Worm (Caenorhabditis elegans) whole organism, L1 larva: ENCODE results near the gene Y75B8A.63.

ENCODE experiments used
- C04F5.9 ChIP-seq: sonication (generic microtip); optimal IDR thresholded peaks from 2 replicates; lab custom pipeline; 2016; ENCODE audit warnings: missing genetic modification characterization, missing compliant biosample characterization
- C34B4.2 ChIP-seq: sonication (generic microtip); optimal IDR thresholded peaks from 2 replicates; lab custom pipeline; 2017; ENCODE audit warnings: mild to moderate bottlenecking, missing genetic modification characterization, missing compliant biosample characterization
- F16B12.6 ChIP-seq: fragments of 150-350 bp; optimal IDR thresholded peaks from 2 replicates; lab custom pipeline; 2014; ENCODE audit warnings: missing biosample characterization, missing genetic modification characterization
- aha-1 ChIP-seq: fragments of 150-350 bp; optimal IDR thresholded peaks from 2 replicates; lab custom pipeline; 2014; ENCODE audit warnings: missing biosample characterization, missing genetic modification characterization
- aly-2 ChIP-seq: fragments of 150-350 bp; optimal IDR thresholded peaks from 2 replicates; lab custom pipeline; 2014; ENCODE audit warnings: missing biosample characterization, missing genetic modification characterization
- ama-1 ChIP-seq: fragments of 150-350 bp; optimal IDR thresholded peaks from 2 replicates; lab custom pipeline; 2014
- ceh-8 ChIP-seq: fragments of 200-800 bp; sonication (Bioruptor generic); optimal IDR thresholded peaks from 2 replicates; lab custom pipeline; 2018; ENCODE audit warnings: mild to moderate bottlenecking, missing genetic modification characterization, moderate library complexity, missing compliant biosample characterization
- ceh-90 ChIP-seq: sonication (generic microtip); optimal IDR thresholded peaks from 2 replicates; lab custom pipeline; 2016; ENCODE audit warnings: missing genetic modification characterization, missing compliant biosample characterization
- dpl-1 ChIP-seq, 3 experiments: fragments of 150-350 bp in 2 of 3; sonication (generic microtip) in 1 of 3; optimal IDR thresholded peaks; 2 replicates each; lab custom pipeline; 2014 to 2017; ENCODE audit warnings: missing biosample characterization in 3 of 3, missing genetic modification characterization in 3 of 3, missing genetic modification reagents in 3 of 3
- efl-1 ChIP-seq, 4 experiments: fragments of 150-350 bp; optimal IDR thresholded peaks in 3 of 4; peaks in 1 of 4; 1 replicate in 1 of 4; 2 replicates in 3 of 4; lab custom pipeline; 2014; ENCODE audit warnings: missing biosample characterization in 2 of 4, missing genetic modification characterization in 2 of 4, missing genetic modification reagents in 2 of 4
- egl-13 ChIP-seq: sonication (generic microtip); optimal IDR thresholded peaks from 2 replicates; lab custom pipeline; 2016; ENCODE audit warnings: missing genotype, missing genetic modification reagents, missing genetic modification characterization, missing compliant biosample characterization
- elt-2 ChIP-seq: sonication (generic microtip); optimal IDR thresholded peaks from 2 replicates; lab custom pipeline; 2016; ENCODE audit warnings: missing genetic modification characterization, mild to moderate bottlenecking, inconsistent platforms, missing compliant biosample characterization, missing genetic modification reagents
- fkh-10 ChIP-seq: sonication (generic microtip); optimal IDR thresholded peaks from 2 replicates; lab custom pipeline; 2017; ENCODE audit warnings: missing biosample characterization, missing genetic modification reagents, missing genetic modification characterization
- grh-1 ChIP-seq: fragments of 200-800 bp; sonication (Bioruptor generic); IDR thresholded peaks from 2 replicates; pipeline ENCODE4 v1.3.6; 2022; ENCODE audit warnings: missing genetic modification reagents, missing genetic modification characterization, missing compliant biosample characterization
- hlh-17 ChIP-seq: fragments of 200-800 bp; sonication (Bioruptor generic); optimal IDR thresholded peaks from 2 replicates; lab custom pipeline; 2018; ENCODE audit warnings: missing genetic modification characterization, mild to moderate bottlenecking, missing compliant biosample characterization, moderate library complexity, borderline replicate concordance
- isw-1 ChIP-seq: fragments of 200-800 bp; sonication (Bioruptor generic); IDR thresholded peaks from 2 replicates; pipeline ENCODE4 v1.3.6; 2022; ENCODE audit warnings: missing genetic modification characterization, missing compliant biosample characterization
- lin-15B ChIP-seq: fragments of 150-350 bp; sonication (generic microtip); optimal IDR thresholded peaks from 3 replicates; lab custom pipeline; 2014; ENCODE audit warnings: missing biosample characterization, missing genetic modification characterization
- lin-35 ChIP-seq, 2 experiments: fragments of 150-350 bp; optimal IDR thresholded peaks; 2 replicates each; lab custom pipeline; 2014; ENCODE audit warnings: missing biosample characterization in 2 of 2, missing genetic modification characterization in 2 of 2, missing genetic modification reagents in 2 of 2
- lin-39 ChIP-seq: fragments of 150-350 bp; optimal IDR thresholded peaks from 2 replicates; lab custom pipeline; 2014; ENCODE audit warnings: missing biosample characterization, missing genetic modification reagents, missing genetic modification characterization
- lir-3 ChIP-seq: sonication (generic microtip); optimal IDR thresholded peaks from 2 replicates; lab custom pipeline; 2016; ENCODE audit warnings: mild to moderate bottlenecking, missing genetic modification characterization, moderate library complexity, missing compliant biosample characterization; ENCODE audit not compliant: poor library complexity
- lsy-2 ChIP-seq, 2 experiments: fragments of 150-350 bp; optimal IDR thresholded peaks; 2 replicates each; lab custom pipeline; 2014; ENCODE audit warnings: missing biosample characterization in 2 of 2, missing genetic modification characterization in 2 of 2
- mdl-1 ChIP-seq, 2 experiments: fragments of 150-350 bp; optimal IDR thresholded peaks; 2 replicates each; lab custom pipeline; 2014 to 2017; ENCODE audit warnings: missing biosample characterization in 2 of 2, missing genetic modification characterization in 2 of 2, inconsistent platforms in 1 of 2
- mef-2 ChIP-seq: fragments of 150-350 bp; optimal IDR thresholded peaks from 2 replicates; lab custom pipeline; 2014; ENCODE audit warnings: missing biosample characterization, missing genetic modification characterization
- nhr-11 ChIP-seq: fragments of 150-350 bp; optimal IDR thresholded peaks from 2 replicates; lab custom pipeline; 2014; ENCODE audit warnings: missing biosample characterization, missing genetic modification characterization
- nhr-12 ChIP-seq: sonication (generic microtip); optimal IDR thresholded peaks from 2 replicates; lab custom pipeline; 2017; ENCODE audit warnings: missing biosample characterization, missing genetic modification characterization
- nhr-237 ChIP-seq: fragments of 150-350 bp; optimal IDR thresholded peaks from 2 replicates; lab custom pipeline; 2014; ENCODE audit warnings: missing biosample characterization, missing genetic modification characterization
- nhr-28 ChIP-seq: fragments of 150-350 bp; optimal IDR thresholded peaks from 2 replicates; lab custom pipeline; 2014; ENCODE audit warnings: missing biosample characterization, missing genetic modification characterization
- nhr-47 ChIP-seq: sonication (generic microtip); optimal IDR thresholded peaks from 2 replicates; lab custom pipeline; 2016; ENCODE audit warnings: mild to moderate bottlenecking, missing genetic modification characterization, moderate library complexity, missing compliant biosample characterization
- nhr-71 ChIP-seq: sonication (generic microtip); optimal IDR thresholded peaks from 2 replicates; lab custom pipeline; 2016; ENCODE audit warnings: mild to moderate bottlenecking, missing genetic modification characterization, moderate library complexity, missing compliant biosample characterization
- nhr-77 ChIP-seq: fragments of 150-350 bp; optimal IDR thresholded peaks from 2 replicates; lab custom pipeline; 2014; ENCODE audit warnings: missing biosample characterization, missing genetic modification characterization
- pag-3 ChIP-seq: sonication (generic microtip); optimal IDR thresholded peaks from 2 replicates; lab custom pipeline; 2017; ENCODE audit warnings: missing genetic modification characterization, mild to moderate bottlenecking, missing compliant biosample characterization, antibody characterized with exemption, borderline replicate concordance; ENCODE audit not compliant: insufficient read depth
- pax-3 ChIP-seq: fragments of 200-800 bp; sonication (Bioruptor generic); optimal IDR thresholded peaks from 2 replicates; lab custom pipeline; 2018; ENCODE audit warnings: mild to moderate bottlenecking, missing genetic modification characterization, moderate library complexity, missing compliant biosample characterization
- pqm-1 ChIP-seq: sonication (generic microtip); optimal IDR thresholded peaks from 3 replicates; lab custom pipeline; 2017; ENCODE audit warnings: missing biosample characterization, missing genetic modification characterization
- rnt-1 ChIP-seq: sonication (generic microtip); optimal IDR thresholded peaks from 2 replicates; lab custom pipeline; 2016; ENCODE audit warnings: mild to moderate bottlenecking, missing genetic modification characterization, moderate library complexity, missing compliant biosample characterization
- skn-1 ChIP-seq: fragments of 150-350 bp; optimal IDR thresholded peaks from 2 replicates; lab custom pipeline; 2014; ENCODE audit warnings: missing biosample characterization, missing genetic modification characterization
- tbx-2 ChIP-seq: sonication (generic microtip); optimal IDR thresholded peaks from 2 replicates; lab custom pipeline; 2016; ENCODE audit warnings: missing genetic modification characterization, missing compliant biosample characterization
- tlp-1 ChIP-seq: fragments of 150-350 bp; optimal IDR thresholded peaks from 2 replicates; lab custom pipeline; 2014; ENCODE audit warnings: missing biosample characterization, missing genetic modification characterization
- unc-130 ChIP-seq: fragments of 150-350 bp; optimal IDR thresholded peaks from 2 replicates; lab custom pipeline; 2017; ENCODE audit warnings: missing biosample characterization, missing genetic modification characterization, inconsistent platforms
- unc-62 ChIP-seq: fragments of 150-350 bp; optimal IDR thresholded peaks from 2 replicates; lab custom pipeline; 2014; ENCODE audit warnings: missing biosample characterization, missing genetic modification reagents, missing genetic modification characterization
- unc-86 ChIP-seq: sonication (generic microtip); optimal IDR thresholded peaks from 2 replicates; lab custom pipeline; 2016; ENCODE audit warnings: missing genetic modification characterization, missing compliant biosample characterization
- vab-15 ChIP-seq: sonication (generic microtip); optimal IDR thresholded peaks from 2 replicates; lab custom pipeline; 2017; ENCODE audit warnings: missing genotype, mild to moderate bottlenecking, missing genetic modification characterization, missing compliant biosample characterization
- xbp-1 ChIP-seq: sonication (generic microtip); optimal IDR thresholded peaks from 2 replicates; lab custom pipeline; 2016; ENCODE audit warnings: missing genetic modification characterization, missing compliant biosample characterization
- zag-1 ChIP-seq: fragments of 150-350 bp; optimal IDR thresholded peaks from 2 replicates; lab custom pipeline; 2014; ENCODE audit warnings: missing biosample characterization, missing genetic modification characterization
- zip-4 ChIP-seq: fragments of 200-800 bp; sonication (Bioruptor generic); optimal IDR thresholded peaks from 2 replicates; lab custom pipeline; 2018; ENCODE audit warnings: mild to moderate bottlenecking, missing genetic modification characterization, moderate library complexity, missing compliant biosample characterization
- ztf-11 ChIP-seq, 2 experiments: sonication (generic microtip); optimal IDR thresholded peaks; 2 replicates each; lab custom pipeline; 2016 to 2017; ENCODE audit warnings: missing genetic modification characterization in 2 of 2, missing biosample characterization in 1 of 2, missing compliant biosample characterization in 1 of 2
- ztf-4 ChIP-seq: fragments of 150-350 bp; optimal IDR thresholded peaks from 2 replicates; lab custom pipeline; 2014; ENCODE audit warnings: missing biosample characterization, missing genetic modification characterization

The Y75B8A.63 gene

DNA sequence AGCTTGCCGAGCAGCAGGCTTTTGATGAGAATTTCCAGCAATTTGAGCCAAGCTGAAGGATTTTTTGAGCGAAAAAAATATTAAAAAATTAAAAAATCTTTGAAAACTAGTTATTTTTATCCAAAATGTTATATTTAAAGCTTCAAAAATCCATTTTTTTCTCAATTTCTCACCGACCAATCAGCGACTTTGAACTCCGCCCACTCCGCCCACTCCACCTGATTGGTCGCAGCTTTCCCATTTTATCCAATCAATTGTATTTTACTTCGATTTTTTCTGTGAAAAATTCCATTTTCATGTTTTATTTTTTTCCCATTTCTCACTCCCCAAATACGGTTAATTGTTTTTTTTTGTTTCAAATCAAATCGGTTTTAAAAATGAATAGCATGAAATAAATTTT is 17.2 kb downstream of the Y75B8A.63 start:
- TF ChIP-seq zag-1 (tag; lab: Kevin White, UChicago) (no peak), egl-13 (tag; lab: Kevin White, UChicago) (no peak), C04F5.9 (tag; lab: Kevin White, UChicago) (no peak), lsy-2 (tag; optimal IDR thresholded peaks at IDR 0.05; lab: Kevin White, UChicago) (peak; percentile 39 to 45), ceh-90 (no peak), efl-1 (optimal IDR thresholded peaks at IDR 0.05; lab: Kevin White, UChicago) (no peak), efl-1 (GFP tag; optimal IDR thresholded peaks at IDR 0.05 in 1 of 2; lab: Kevin White, UChicago) (peak in 1 of 2 experiments; percentile 18), fkh-10 (no peak), xbp-1 (tag; lab: Kevin White, UChicago) (peak; percentile 46), pax-3 (tag; lab: Kevin White, UChicago) (no peak)

DNA sequence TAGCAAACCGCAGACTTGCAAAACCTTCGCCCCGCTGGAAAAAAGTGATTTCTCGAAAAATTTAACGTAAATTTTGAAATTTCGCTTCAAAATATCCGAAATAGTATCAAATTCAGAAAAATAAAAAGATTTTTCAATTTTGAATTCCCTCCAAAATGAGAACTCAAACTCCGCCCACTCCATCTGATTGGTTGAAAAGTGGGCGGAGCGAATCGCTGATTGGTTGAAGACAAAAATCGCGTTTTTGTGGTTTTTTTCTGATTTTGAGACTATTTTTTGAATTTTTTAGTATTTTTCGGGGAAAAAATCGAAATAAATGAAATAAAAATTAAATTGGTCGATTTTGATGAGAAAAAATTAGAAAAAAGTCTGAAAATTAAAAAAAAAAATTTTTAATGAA is 21.3 kb downstream of the Y75B8A.63 start:
- no peak for TF ChIP-seq aha-1 (tag; lab: Kevin White, UChicago)
- no peak for TF ChIP-seq aly-2 (tag; lab: Kevin White, UChicago)
- TF ChIP-seq tbx-2: no peak
- TF ChIP-seq F16B12.6 (tag; lab: Kevin White, UChicago): no peak
- no peak for TF ChIP-seq nhr-12 (tag; lab: Kevin White, UChicago)
- TF ChIP-seq zip-4: no peak
- no peak for TF ChIP-seq nhr-77
- TF ChIP-seq efl-1 (optimal IDR thresholded peaks at IDR 0.05; lab: Kevin White, UChicago): no peak
- peak in 1 of 2 experiments; percentile 34 for TF ChIP-seq efl-1 (GFP tag; optimal IDR thresholded peaks at IDR 0.05 in 1 of 2; lab: Kevin White, UChicago)
- no peak for TF ChIP-seq mdl-1 (tag; optimal IDR thresholded peaks at IDR 0.05; lab: Kevin White, UChicago)
- TF ChIP-seq, all 84 proteins: peak for 1

DNA sequence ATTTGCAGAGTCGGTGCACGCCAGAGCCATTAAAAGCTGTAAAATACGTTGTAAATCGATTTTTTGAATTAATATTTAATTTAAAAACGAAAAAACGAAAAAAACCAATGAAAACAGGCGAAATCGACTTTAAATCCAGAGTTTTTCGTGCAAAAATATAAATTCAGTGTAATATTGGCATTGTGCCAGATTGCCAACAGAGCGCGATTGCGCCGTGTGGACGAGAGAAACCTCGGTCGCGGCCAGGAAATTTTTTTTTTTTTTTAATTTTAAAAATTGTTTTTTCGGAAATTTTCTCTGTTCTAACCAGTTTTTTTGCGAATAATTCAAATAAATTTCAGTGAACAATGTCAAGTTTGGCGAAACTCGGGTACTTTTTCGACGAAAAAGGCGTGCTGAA is 23.6 kb downstream of the Y75B8A.63 start, which contains the start of the genes pph-4.1 and Y75B8A.31:
TSS of gene pph-4.1 (minus strand) at position 36 of the 400 bp plus-strand sequence.
TSS of gene Y75B8A.31 (plus strand) at position 342 of the 400 bp plus-strand sequence.
- TF ChIP-seq ztf-4 (no peak), mef-2 (tag; lab: Kevin White, UChicago) (no peak), aly-2 (tag; lab: Kevin White, UChicago) (no peak), skn-1 (tag; lab: Kevin White, UChicago) (peak; percentile 89), pqm-1 (tag; lab: Kevin White, UChicago) (no peak), egl-13 (tag; lab: Kevin White, UChicago) (peak; percentile 89), efl-1 (optimal IDR thresholded peaks at IDR 0.05; lab: Kevin White, UChicago) (peak; percentile 80 to 83), efl-1 (GFP tag; optimal IDR thresholded peaks at IDR 0.05 in 1 of 2; lab: Kevin White, UChicago) (peak; percentile 79 to 97), nhr-237 (tag; lab: Kevin White, UChicago) (no peak), unc-130 (tag; lab: Kevin White, UChicago) (peak; percentile 91), lsy-2 (tag; optimal IDR thresholded peaks at IDR 0.05; lab: Kevin White, UChicago) (peak; percentile 86 to 89), ceh-90 (peak; percentile 92), F16B12.6 (tag; lab: Kevin White, UChicago) (peak; percentile 64), nhr-71 (tag; lab: Kevin White, UChicago) (peak; percentile 95), ztf-11 (tag; optimal IDR thresholded peaks at IDR 0.05; lab: Kevin White, UChicago) (peak in 1 of 2 experiments; percentile 87), elt-2 (tag; lab: Kevin White, UChicago) (peak; percentile 44), fkh-10 (no peak), C34B4.2 (tag; lab: Kevin White, UChicago) (no peak), aha-1 (tag; lab: Kevin White, UChicago) (no peak), lir-3 (tag; lab: Kevin White, UChicago) (no peak), tlp-1 (tag; lab: Kevin White, UChicago) (no peak), lin-39 (tag; lab: Kevin White, UChicago) (peak; percentile 69), grh-1 (GFP tag; lab: Robert Waterston, UW) (peak; percentile 46; the same call in 1 of the 2 replicates), lin-15B (tag; lab: Kevin White, UChicago) (peak; percentile 96), pag-3 (tag; lab: Kevin White, UChicago) (no peak), hlh-17 (GFP tag; lab: Kevin White, UChicago) (no peak), rnt-1 (peak; percentile 98), mdl-1 (tag; optimal IDR thresholded peaks at IDR 0.05; lab: Kevin White, UChicago) (peak in 1 of 2 experiments; percentile 64), unc-62 (no peak), ama-1 (lab: Kevin White, UChicago) (no peak), tbx-2 (peak; percentile 92), unc-86 (tag; lab: Kevin White, UChicago) (peak; percentile 78), nhr-47 (tag; lab: Kevin White, UChicago) (peak; percentile 91), lin-35 (GFP tag; optimal IDR thresholded peaks at IDR 0.05; lab: Kevin White, UChicago) (peak; percentile 78 to 80), nhr-28 (no peak), nhr-11 (tag; lab: Kevin White, UChicago) (peak; percentile 39), isw-1 (GFP tag; lab: Robert Waterston, UW) (peak; percentile 78), dpl-1 (GFP tag; optimal IDR thresholded peaks at IDR 0.05; lab: Kevin White, UChicago) (peak; percentile 73 to 83 (median 75)), ceh-8 (GFP tag; lab: Kevin White, UChicago) (no peak), vab-15 (tag; lab: Kevin White, UChicago) (peak; percentile 44)
